Worm (Caenorhabditis elegans): ENCODE measurements around the gene C29F7.1.

ce11 chrX:13399221-13399620, 10.5 kb upstream of the C29F7.1 start, which contains the start of gene F02C12.2:
- TF ChIP-seq nhr-23 (tag; optimal IDR thresholded peaks at IDR 0.05): no peak
- TF ChIP-seq nhr-76 (tag; optimal IDR thresholded peaks at IDR 0.05): no peak
- no peak for TF ChIP-seq mdl-1 (tag; optimal IDR thresholded peaks at IDR 0.05)
- TF ChIP-seq ztf-4 (tag; optimal IDR thresholded peaks at IDR 0.05): no peak
- no peak for TF ChIP-seq lin-39 (tag; optimal IDR thresholded peaks at IDR 0.05)
- TF ChIP-seq elt-3 (tag; optimal IDR thresholded peaks at IDR 0.05): no peak

Measured in whole organism, L3 larva.